Fruit fly (Drosophila melanogaster): ENCODE results near the gene CG14187.

CG14187 gene

dm6 chr3L:20104543-20105046 lies 8.1 kb downstream of the CG14187 start:
- TF ChIP-seq dsf (GFP tag; optimal IDR thresholded peaks at IDR 0.05; ENCODE audit: borderline replicate concordance) (no peak), pan (optimal IDR thresholded peaks at IDR 0.05) (no peak), jim (GFP tag; optimal IDR thresholded peaks at IDR 0.05) (no peak), sv (GFP tag; optimal IDR thresholded peaks at IDR 0.05) (no peak), Rel (GFP tag; optimal IDR thresholded peaks at IDR 0.05) (no peak), Rel (tag; optimal IDR thresholded peaks at IDR 0.05) (no peak), GATAd (GFP tag; optimal IDR thresholded peaks at IDR 0.05) (no peak), Hr78 (GFP tag; optimal IDR thresholded peaks at IDR 0.05) (no peak), ey (GFP tag; optimal IDR thresholded peaks at IDR 0.05) (no peak), br (GFP tag; optimal IDR thresholded peaks at IDR 0.05) (no peak), CG32264 (GFP tag; optimal IDR thresholded peaks at IDR 0.05) (no peak), rgr (GFP tag; optimal IDR thresholded peaks at IDR 0.05) (no peak), Mio (GFP tag; optimal IDR thresholded peaks at IDR 0.05) (no peak), Hr83 (GFP tag; optimal IDR thresholded peaks at IDR 0.05; ENCODE audit: poor library complexity, severe bottlenecking) (no peak), h (GFP tag; optimal IDR thresholded peaks at IDR 0.05) (no peak), psq (GFP tag; optimal IDR thresholded peaks at IDR 0.05) (no peak), woc (GFP tag; optimal IDR thresholded peaks at IDR 0.05) (no peak), dmrt93B (GFP tag; optimal IDR thresholded peaks at IDR 0.05) (no peak)

- TF ChIP-seq CrebA (GFP tag; optimal IDR thresholded peaks at IDR 0.05; ENCODE audit: borderline replicate concordance): no peak
- TF ChIP-seq Myc (optimal IDR thresholded peaks at IDR 0.05): peak; percentile 39
- TF ChIP-seq Rel (GFP tag; optimal IDR thresholded peaks at IDR 0.05): no peak
- TF ChIP-seq Rel (tag; optimal IDR thresholded peaks at IDR 0.05): no peak
- no peak for TF ChIP-seq HLH106 (tag; optimal IDR thresholded peaks at IDR 0.05)
Observed at dm6 chr3L:20103777-20104542, 8.7 kb downstream of the CG14187 start, which contains the start of gene CG14186. CG14186 (minus strand) TSS chr3L:20103827.

DNA sequence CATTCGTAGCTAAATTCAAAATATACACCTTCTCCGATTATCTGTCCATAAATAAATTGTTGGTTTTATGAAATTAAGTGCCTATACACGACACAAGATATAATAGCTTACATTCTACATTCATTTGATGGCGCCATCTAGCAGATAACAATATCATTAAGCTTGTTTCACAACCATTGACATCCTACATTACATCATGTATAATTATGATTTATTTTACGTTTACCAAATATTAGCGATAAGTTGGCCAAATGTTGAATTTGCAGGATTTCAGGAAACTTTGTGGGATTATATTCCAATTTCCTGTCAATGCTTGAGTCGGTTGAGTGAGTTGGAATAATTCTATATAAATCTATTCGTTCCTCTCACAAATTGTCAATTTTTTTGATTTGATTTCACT lies 15.3 kb downstream of the CG14187 start:
- TF ChIP-seq fru (GFP tag; optimal IDR thresholded peaks at IDR 0.05) (no peak), Vsx2 (GFP tag; optimal IDR thresholded peaks at IDR 0.05; ENCODE audit: partially characterized antibody) (peak; percentile 7)

DNA sequence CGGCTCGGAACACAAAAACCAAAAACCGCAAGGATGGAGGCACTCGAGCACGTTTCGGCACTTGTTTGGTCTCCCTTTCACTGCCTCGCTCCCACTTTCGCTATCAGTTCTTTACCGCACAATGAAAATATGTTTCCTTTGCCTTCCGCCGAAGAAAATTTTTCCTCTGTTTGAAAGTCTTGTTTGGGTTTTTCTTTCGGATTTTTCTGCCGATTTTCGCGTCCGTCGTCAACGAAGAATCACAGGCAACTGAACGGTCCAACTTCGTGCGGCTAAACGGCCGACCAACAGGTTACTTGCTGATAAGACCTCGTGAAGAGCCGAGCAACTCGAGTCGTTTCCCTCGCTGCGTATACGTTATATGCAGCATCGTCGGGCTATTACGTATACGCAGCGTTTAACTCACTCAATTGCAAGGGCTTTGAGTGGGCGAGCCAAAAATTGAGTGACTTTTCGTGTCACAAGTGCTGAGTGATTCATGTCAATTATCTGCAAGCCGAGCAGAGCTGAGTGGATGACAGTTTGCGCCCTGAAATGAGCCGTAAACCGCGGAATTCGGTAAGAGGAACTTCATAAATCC lies 23.8 kb downstream of the CG14187 start, which contains the start of gene sNPF-R:
TSS of gene sNPF-R (minus strand) at position 253 of the 580 bp plus-strand sequence.
- TF ChIP-seq foxo (GFP tag; optimal IDR thresholded peaks at IDR 0.05): no peak
- TF ChIP-seq lola (GFP tag; optimal IDR thresholded peaks at IDR 0.05): no peak
- TF ChIP-seq rgr (GFP tag; optimal IDR thresholded peaks at IDR 0.05): no peak
- TF ChIP-seq dmrt93B (GFP tag; optimal IDR thresholded peaks at IDR 0.05): no peak
- TF ChIP-seq Mio (GFP tag; optimal IDR thresholded peaks at IDR 0.05): no peak
- TF ChIP-seq pan (optimal IDR thresholded peaks at IDR 0.05): no peak
- TF ChIP-seq Dfd (GFP tag; optimal IDR thresholded peaks at IDR 0.05): no peak
- TF ChIP-seq OdsH (GFP tag; optimal IDR thresholded peaks at IDR 0.05): no peak
- no peak for TF ChIP-seq usp (GFP tag; optimal IDR thresholded peaks at IDR 0.05)
- no peak for TF ChIP-seq tai (GFP tag; optimal IDR thresholded peaks at IDR 0.05)
- TF ChIP-seq fru (GFP tag; optimal IDR thresholded peaks at IDR 0.05): no peak
- TF ChIP-seq sage (GFP tag; optimal IDR thresholded peaks at IDR 0.05): no peak
- no peak for TF ChIP-seq CG32264 (GFP tag; optimal IDR thresholded peaks at IDR 0.05)
- no peak for TF ChIP-seq N (GFP tag; optimal IDR thresholded peaks at IDR 0.05)
- no peak for TF ChIP-seq ey (GFP tag; optimal IDR thresholded peaks at IDR 0.05)

DNA sequence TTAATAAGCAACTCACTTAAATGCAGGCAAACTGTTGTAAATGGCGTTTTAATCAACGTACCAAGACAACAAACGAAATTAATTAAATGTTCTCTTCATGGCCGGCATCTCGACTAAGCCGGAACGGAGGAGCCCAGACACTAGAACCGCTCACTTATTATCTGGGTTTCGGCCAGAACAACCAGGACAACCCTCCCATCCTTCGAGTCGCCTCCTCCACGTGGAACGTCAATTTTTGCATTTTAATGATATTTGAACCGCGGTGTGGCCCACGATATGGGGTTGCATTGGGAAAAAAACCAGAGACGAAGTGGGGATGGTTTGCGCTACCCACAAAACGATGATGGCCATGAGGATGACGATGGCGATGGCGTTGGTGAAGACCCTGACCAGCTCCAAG lies 27.6 kb downstream of the CG14187 start:
- no peak for TF ChIP-seq Mio (GFP tag; optimal IDR thresholded peaks at IDR 0.05)
- TF ChIP-seq sv (GFP tag; optimal IDR thresholded peaks at IDR 0.05): no peak
- no peak for TF ChIP-seq jim (GFP tag; optimal IDR thresholded peaks at IDR 0.05)
- TF ChIP-seq dsf (GFP tag; optimal IDR thresholded peaks at IDR 0.05; ENCODE audit: borderline replicate concordance): no peak
- no peak for TF ChIP-seq Rel (GFP tag; optimal IDR thresholded peaks at IDR 0.05)
- TF ChIP-seq Rel (tag; optimal IDR thresholded peaks at IDR 0.05): no peak
- no peak for TF ChIP-seq N (GFP tag; optimal IDR thresholded peaks at IDR 0.05)

All from whole organism, wandering third instar larva.